Worm (Caenorhabditis elegans) whole organism, mixed stage, embryonic: ENCODE measurements around the gene T24C4.2.

Experiments used
- M03D4.4 ChIP-seq: sonication (generic microtip); optimal IDR thresholded peaks from 2 replicates; lab custom pipeline; 2017; ENCODE audit warnings: mild to moderate bottlenecking, missing genetic modification characterization, missing compliant biosample characterization
- bed-3 ChIP-seq: fragments of 200-800 bp; sonication (Bioruptor generic); optimal IDR thresholded peaks from 3 replicates; lab custom pipeline; 2018; ENCODE audit warnings: mild to moderate bottlenecking, missing genetic modification characterization, moderate library complexity, missing compliant biosample characterization
- blmp-1 ChIP-seq: fragments of 150-350 bp; optimal IDR thresholded peaks from 2 replicates; lab custom pipeline; 2014; ENCODE audit warnings: missing biosample characterization, missing genetic modification characterization
- ceh-39 ChIP-seq: fragments of 150-350 bp; optimal IDR thresholded peaks from 2 replicates; lab custom pipeline; 2014; ENCODE audit warnings: missing biosample characterization, missing genetic modification characterization
- ceh-43 ChIP-seq: fragments of 200-800 bp; sonication (Bioruptor generic); optimal IDR thresholded peaks from 2 replicates; lab custom pipeline; 2018; ENCODE audit warnings: mild to moderate bottlenecking, missing genetic modification characterization, moderate library complexity, missing compliant biosample characterization
- ceh-83 ChIP-seq: fragments of 200-800 bp; sonication (Bioruptor generic); optimal IDR thresholded peaks from 2 replicates; lab custom pipeline; 2018; ENCODE audit warnings: mild to moderate bottlenecking, missing genetic modification characterization, missing compliant biosample characterization
- ces-1 ChIP-seq: fragments of 150-350 bp; optimal IDR thresholded peaks from 2 replicates; lab custom pipeline; 2014; ENCODE audit warnings: missing biosample characterization, missing genetic modification reagents, missing genetic modification characterization
- cnd-1 ChIP-seq: fragments of 200-800 bp; sonication (Bioruptor generic); optimal IDR thresholded peaks from 2 replicates; lab custom pipeline; 2018; ENCODE audit warnings: mild to moderate bottlenecking, missing genetic modification characterization, missing compliant biosample characterization
- drap-1 ChIP-seq: fragments of 200-800 bp; sonication (Bioruptor generic); optimal IDR thresholded peaks from 3 replicates; lab custom pipeline; 2018; ENCODE audit warnings: mild to moderate bottlenecking, missing genetic modification characterization, missing compliant biosample characterization
- elt-1 ChIP-seq: sonication (generic microtip); optimal IDR thresholded peaks from 2 replicates; lab custom pipeline; 2017; ENCODE audit warnings: missing genetic modification characterization, mild to moderate bottlenecking, missing compliant biosample characterization, antibody characterized with exemption, moderate library complexity, borderline replicate concordance; ENCODE audit not compliant: insufficient read depth
- elt-3 ChIP-seq: fragments of 150-350 bp; optimal IDR thresholded peaks from 2 replicates; lab custom pipeline; 2014; ENCODE audit warnings: missing biosample characterization, missing genetic modification characterization
- flh-1 ChIP-seq: fragments of 200-800 bp; sonication (Bioruptor generic); optimal IDR thresholded peaks from 2 replicates; lab custom pipeline; 2018; ENCODE audit warnings: mild to moderate bottlenecking, missing genetic modification characterization, moderate library complexity, missing compliant biosample characterization
- hlh-1 ChIP-seq: fragments of 150-350 bp; optimal IDR thresholded peaks from 2 replicates; lab custom pipeline; 2014; ENCODE audit warnings: missing biosample characterization, missing genetic modification reagents, missing genetic modification characterization
- lin-13 ChIP-seq: fragments of 150-350 bp; optimal IDR thresholded peaks from 2 replicates; lab custom pipeline; 2014; ENCODE audit warnings: missing biosample characterization, missing genetic modification characterization
- lin-32 ChIP-seq: fragments of 200-800 bp; sonication (Bioruptor generic); optimal IDR thresholded peaks from 2 replicates; lab custom pipeline; 2018; ENCODE audit warnings: mild to moderate bottlenecking, missing genetic modification characterization, missing compliant biosample characterization
- lsy-2 ChIP-seq: fragments of 150-350 bp; optimal IDR thresholded peaks from 2 replicates; lab custom pipeline; 2014; ENCODE audit warnings: missing biosample characterization, missing genetic modification characterization
- mep-1 ChIP-seq: fragments of 150-350 bp; optimal IDR thresholded peaks from 2 replicates; lab custom pipeline; 2017; ENCODE audit warnings: missing biosample characterization, missing genetic modification reagents, missing genetic modification characterization, inconsistent platforms
- mls-2 ChIP-seq: sonication (generic microtip); optimal IDR thresholded peaks from 2 replicates; lab custom pipeline; 2016; ENCODE audit warnings: mild to moderate bottlenecking, missing genetic modification characterization, moderate library complexity, missing compliant biosample characterization
- nhr-12 ChIP-seq: fragments of 150-350 bp; optimal IDR thresholded peaks from 2 replicates; lab custom pipeline; 2014; ENCODE audit warnings: missing biosample characterization, missing genetic modification characterization
- nhr-2 ChIP-seq: fragments of 150-350 bp; optimal IDR thresholded peaks from 2 replicates; lab custom pipeline; 2014; ENCODE audit warnings: missing biosample characterization, missing genetic modification characterization
- nhr-237 ChIP-seq: fragments of 150-350 bp; optimal IDR thresholded peaks from 2 replicates; lab custom pipeline; 2014; ENCODE audit warnings: missing biosample characterization, missing genetic modification characterization
- nhr-28 ChIP-seq: fragments of 150-350 bp; optimal IDR thresholded peaks from 2 replicates; lab custom pipeline; 2014; ENCODE audit warnings: missing biosample characterization, missing genetic modification characterization
- nhr-76 ChIP-seq: sonication (generic microtip); optimal IDR thresholded peaks from 2 replicates; lab custom pipeline; 2017; ENCODE audit warnings: missing biosample characterization, missing genetic modification characterization
- pha-4 ChIP-seq: fragments of 150-350 bp; optimal IDR thresholded peaks from 2 replicates; lab custom pipeline; 2018; ENCODE audit warnings: missing biosample characterization, missing genetic modification reagents, missing genetic modification characterization
- sem-2 ChIP-seq: fragments of 200-800 bp; sonication (Bioruptor generic); optimal IDR thresholded peaks from 2 replicates; lab custom pipeline; 2018; ENCODE audit warnings: mild to moderate bottlenecking, missing genetic modification characterization, missing compliant biosample characterization
- snpc-4 ChIP-seq: fragments of 150-350 bp; optimal IDR thresholded peaks from 2 replicates; lab custom pipeline; 2014; ENCODE audit warnings: missing biosample characterization, missing genetic modification characterization
- sptf-1 ChIP-seq: sonication (generic microtip); optimal IDR thresholded peaks from 2 replicates; lab custom pipeline; 2017; ENCODE audit warnings: mild to moderate bottlenecking, missing genetic modification characterization, moderate library complexity, missing compliant biosample characterization
- tbx-8 ChIP-seq: fragments of 200-800 bp; sonication (Bioruptor generic); optimal IDR thresholded peaks from 2 replicates; lab custom pipeline; 2018; ENCODE audit warnings: mild to moderate bottlenecking, missing genetic modification characterization, moderate library complexity, missing compliant biosample characterization
- unc-120 ChIP-seq: sonication (generic microtip); optimal IDR thresholded peaks from 2 replicates; lab custom pipeline; 2017; ENCODE audit warnings: missing genetic modification characterization, missing compliant biosample characterization; ENCODE audit not compliant: poor library complexity, severe bottlenecking
- unc-39 ChIP-seq: fragments of 150-350 bp; optimal IDR thresholded peaks from 2 replicates; lab custom pipeline; 2014; ENCODE audit warnings: missing biosample characterization, missing genetic modification characterization
- unc-62 ChIP-seq: fragments of 150-350 bp; optimal IDR thresholded peaks from 2 replicates; lab custom pipeline; 2014; ENCODE audit warnings: missing biosample characterization, missing genetic modification reagents, missing genetic modification characterization
- ztf-11 ChIP-seq: fragments of 150-350 bp; optimal IDR thresholded peaks from 2 replicates; lab custom pipeline; 2014; ENCODE audit warnings: missing biosample characterization, missing genetic modification characterization

Gene T24C4.2

ce11 chrIII:856908-857307 lies 12.9 kb downstream of the T24C4.2 start:
- no peak for TF ChIP-seq cnd-1 (tag; lab: Kevin White, UChicago)
- TF ChIP-seq unc-62 (GFP tag; lab: Kevin White, UChicago) = no peak
- TF ChIP-seq flh-1 (GFP tag; lab: Kevin White, UChicago) = no peak
- TF ChIP-seq nhr-2 (tag; lab: Kevin White, UChicago) = no peak
- no peak for TF ChIP-seq ztf-11

ce11 chrIII:856260-856659 lies 13.5 kb downstream of the T24C4.2 start, which contains the start of gene K02F3.12:
Gene K02F3.12, plus strand, starts transcription at chrIII:856560.
- no peak for TF ChIP-seq unc-120 (tag; lab: Kevin White, UChicago)
- TF ChIP-seq ces-1 (GFP tag; lab: Kevin White, UChicago) = no peak
- no peak for TF ChIP-seq elt-1 (tag; lab: Kevin White, UChicago)
- no peak for TF ChIP-seq ztf-11
- TF ChIP-seq hlh-1 = no peak
- no peak for TF ChIP-seq nhr-2 (tag; lab: Kevin White, UChicago)
- TF ChIP-seq drap-1 (GFP tag; lab: Kevin White, UChicago) = no peak
- TF ChIP-seq blmp-1 (tag; lab: Kevin White, UChicago) = no peak
- no peak for TF ChIP-seq tbx-8 (GFP tag; lab: Kevin White, UChicago)
- TF ChIP-seq ceh-43 (GFP tag; lab: Kevin White, UChicago) = no peak
- TF ChIP-seq lin-32 (GFP tag; lab: Kevin White, UChicago) = no peak
- no peak for TF ChIP-seq mep-1
- no peak for TF ChIP-seq snpc-4 (tag; lab: Kevin White, UChicago)
- TF ChIP-seq ceh-39 (tag; lab: Kevin White, UChicago) = no peak
- no peak for TF ChIP-seq unc-39
- no peak for TF ChIP-seq bed-3
- no peak for TF ChIP-seq M03D4.4 (tag; lab: Kevin White, UChicago)
- TF ChIP-seq nhr-76 (tag; lab: Kevin White, UChicago) = no peak
- TF ChIP-seq sptf-1 (tag; lab: Kevin White, UChicago) = no peak
- no peak for TF ChIP-seq cnd-1 (tag; lab: Kevin White, UChicago)

ce11 chrIII:853859-854359 lies 15.9 kb downstream of the T24C4.2 start, which contains the start of the genes rnp-5 and tag-51:
Gene rnp-5, minus strand, starts transcription at chrIII:853909.
Gene tag-51, plus strand, starts transcription at chrIII:854221.
- TF ChIP-seq lsy-2 (tag; lab: Kevin White, UChicago) (no peak), ceh-39 (tag; lab: Kevin White, UChicago) (peak; percentile 10), nhr-12 (tag; lab: Kevin White, UChicago) (no peak)

- TF ChIP-seq lsy-2 (tag; lab: Kevin White, UChicago) = no peak
- TF ChIP-seq sptf-1 (tag; lab: Kevin White, UChicago) = no peak
- no peak for TF ChIP-seq ceh-83 (GFP tag; lab: Kevin White, UChicago)
Measured at ce11 chrIII:853414-853813, 16.4 kb downstream of the T24C4.2 start.

ce11 chrIII:852296-852695 lies 17.5 kb downstream of the T24C4.2 start, which contains the start of gene moma-1:
Gene moma-1, minus strand, starts transcription at chrIII:852396.
- no peak for TF ChIP-seq M03D4.4 (tag; lab: Kevin White, UChicago)
- TF ChIP-seq drap-1 (GFP tag; lab: Kevin White, UChicago) = no peak
- no peak for TF ChIP-seq elt-1 (tag; lab: Kevin White, UChicago)
- TF ChIP-seq blmp-1 (tag; lab: Kevin White, UChicago) = no peak
- TF ChIP-seq mls-2 (tag; lab: Kevin White, UChicago) = no peak

ce11 chrIII:845485-845884 lies 24.3 kb downstream of the T24C4.2 start, which contains the start of gene K02F3.2:
Gene K02F3.2, plus strand, starts transcription at chrIII:845841.
- TF ChIP-seq ces-1 (GFP tag; lab: Kevin White, UChicago) (peak; percentile 58), nhr-237 (tag; lab: Kevin White, UChicago) (no peak), unc-62 (GFP tag; lab: Kevin White, UChicago) (no peak), lin-13 (tag; lab: Kevin White, UChicago) (no peak), mep-1 (no peak), nhr-28 (no peak), sem-2 (GFP tag; lab: Kevin White, UChicago) (no peak), nhr-2 (tag; lab: Kevin White, UChicago) (no peak), nhr-76 (tag; lab: Kevin White, UChicago) (no peak), snpc-4 (tag; lab: Kevin White, UChicago) (no peak), pha-4 (tag; lab: Kevin White, UChicago) (no peak), elt-3 (no peak), hlh-1 (no peak), elt-1 (tag; lab: Kevin White, UChicago) (peak; percentile 17), bed-3 (no peak)
